Fruit fly (Drosophila melanogaster) whole organism, pupa: Measurements from ENCODE around the gene CG6204.

Experiments
- CG12605 ChIP-seq: fragments of 200-800 bp; sonication (Bioruptor generic); IDR thresholded peaks from 2 replicates; pipeline ENCODE4 v1.3.6; 2022; ENCODE audit warnings: missing biosample characterization, missing genetic modification characterization
- CG15710 ChIP-seq: fragments of 200-800 bp; sonication (Bioruptor generic); optimal IDR thresholded peaks from 2 replicates; lab custom pipeline; 2018; ENCODE audit warnings: missing biosample characterization, mild to moderate bottlenecking, missing genetic modification characterization, moderate library complexity
- CG17806 ChIP-seq: fragments of 200-800 bp; sonication (Bioruptor generic); optimal IDR thresholded peaks from 2 replicates; lab custom pipeline; 2018; ENCODE audit warnings: missing biosample characterization, mild to moderate bottlenecking, missing genetic modification characterization, moderate library complexity
- CG32121 ChIP-seq: fragments of 200-800 bp; sonication (Bioruptor generic); IDR thresholded peaks from 2 replicates; pipeline ENCODE4 v1.3.6; 2022; ENCODE audit warnings: missing biosample characterization, missing genetic modification characterization
- CG4496 ChIP-seq: fragments of 200-800 bp; sonication (Bioruptor generic); IDR thresholded peaks from 3 replicates; pipeline ENCODE4 v1.3.6; 2022; ENCODE audit warnings: missing biosample characterization, missing genetic modification characterization
- CG8159 ChIP-seq: fragments of 200-800 bp; sonication (Bioruptor generic); optimal IDR thresholded peaks from 3 replicates; lab custom pipeline; 2018; ENCODE audit warnings: missing biosample characterization, mild to moderate bottlenecking, missing genetic modification characterization, moderate library complexity
- CG8301 ChIP-seq: fragments of 200-800 bp; sonication (Bioruptor generic); optimal IDR thresholded peaks from 2 replicates; lab custom pipeline; 2018; ENCODE audit warnings: missing biosample characterization, mild to moderate bottlenecking, missing genetic modification characterization
- EcR ChIP-seq: fragments of 200-800 bp; sonication (Bioruptor generic); optimal IDR thresholded peaks from 3 replicates; lab custom pipeline; 2019; ENCODE audit warnings: missing biosample characterization, missing genetic modification characterization, mild to moderate bottlenecking, moderate library complexity, missing genetic modification reagents
- Ets98B ChIP-seq: fragments of 200-800 bp; sonication (Bioruptor generic); IDR thresholded peaks from 2 replicates; pipeline ENCODE4 v1.3.6; 2022; ENCODE audit warnings: missing biosample characterization, missing genetic modification characterization
- Pif1A ChIP-seq: fragments of 200-800 bp; sonication (Bioruptor generic); optimal IDR thresholded peaks from 3 replicates; lab custom pipeline; 2016; ENCODE audit warnings: missing biosample characterization, missing genetic modification characterization
- Pif1B ChIP-seq: fragments of 200-800 bp; sonication (Bioruptor generic); optimal IDR thresholded peaks from 3 replicates; lab custom pipeline; 2016; ENCODE audit warnings: missing biosample characterization, missing genetic modification characterization
- Snoo ChIP-seq: fragments of 200-800 bp; sonication (Bioruptor generic); optimal IDR thresholded peaks from 3 replicates; lab custom pipeline; 2017; ENCODE audit warnings: missing biosample characterization, mild to moderate bottlenecking, missing genetic modification characterization, inconsistent platforms
- fd96Ca ChIP-seq: fragments of 200-800 bp; sonication (Bioruptor generic); IDR thresholded peaks from 3 replicates; pipeline ENCODE4 v1.3.6; 2022; ENCODE audit warnings: missing biosample characterization, missing genetic modification characterization

dm6 chr3R:24163556-24164022, 30.0 kb upstream of the CG6204 start, which contains the start of gene Apc2:
- TF ChIP-seq CG12605 (GFP tag; lab: Robert Waterston, UW) (peak; percentile 51; the same call in 1 of the 2 replicates), CG15710 (tag; lab: Kevin White, UChicago) (peak; percentile 49), CG8159 (tag; lab: Kevin White, UChicago) (peak; percentile 60), Ets98B (peak; percentile 56), CG17806 (tag; lab: Kevin White, UChicago) (peak; percentile 22), CG4496 (GFP tag; lab: Robert Waterston, UW) (peak; percentile 63; the same call in 1 of the 3 replicates), Pif1B (GFP tag; lab: Kevin White, UChicago) (no peak), CG8301 (tag; lab: Kevin White, UChicago) (peak; percentile 46), Pif1A (GFP tag; lab: Kevin White, UChicago) (no peak), EcR (GFP tag; lab: Kevin White, UChicago) (peak; percentile 3), CG32121 (GFP tag; lab: Robert Waterston, UW) (peak; percentile 66), Snoo (tag; lab: Kevin White, UChicago) (peak; percentile 48), fd96Ca (GFP tag; lab: Robert Waterston, UW) (no peak)
